Fruit fly (Drosophila melanogaster) whole organism, embryonic: Measurements from ENCODE around the gene Trf.

ENCODE experiments used
- Aef1 ChIP-seq: fragments of 200-800 bp; sonication (Bioruptor generic); IDR thresholded peaks from 3 replicates; pipeline ENCODE4 v1.3.6; 2022; ENCODE audit warnings: missing biosample characterization, missing genetic modification characterization
- Atf3 ChIP-seq: fragments of 200-800 bp; sonication (Bioruptor generic); optimal IDR thresholded peaks from 3 replicates; lab custom pipeline; 2016; ENCODE audit warnings: missing biosample characterization, missing genetic modification characterization
- C15 ChIP-seq: fragments of 200-800 bp; sonication (Bioruptor generic); IDR thresholded peaks from 3 replicates; pipeline ENCODE4 v1.3.6; 2022; ENCODE audit warnings: missing biosample characterization, missing genetic modification characterization
- CG10959 ChIP-seq: fragments of 200-800 bp; sonication (Bioruptor generic); IDR thresholded peaks from 2 replicates; pipeline ENCODE4 v1.3.6; 2022; ENCODE audit warnings: missing biosample characterization, missing genetic modification characterization
- CG15601 ChIP-seq: fragments of 200-800 bp; sonication (Bioruptor generic); optimal IDR thresholded peaks from 3 replicates; lab custom pipeline; 2019; ENCODE audit warnings: missing biosample characterization, mild to moderate bottlenecking, missing genetic modification characterization, moderate library complexity
- CG17829 ChIP-seq: fragments of 200-800 bp; optimal IDR thresholded peaks from 2 replicates; lab custom pipeline; 2019; ENCODE audit warnings: missing biosample characterization, mild to moderate bottlenecking, missing genetic modification characterization, moderate library complexity
- CG2116 ChIP-seq: fragments of 200-800 bp; sonication (Bioruptor generic); optimal IDR thresholded peaks from 3 replicates; lab custom pipeline; 2018; ENCODE audit warnings: missing biosample characterization, mild to moderate bottlenecking, missing genetic modification characterization
- CG2199 ChIP-seq: fragments of 200-800 bp; sonication (Bioruptor generic); IDR thresholded peaks from 3 replicates; pipeline ENCODE4 v1.3.6; 2022; ENCODE audit warnings: missing biosample characterization, missing genetic modification characterization
- CG2875 ChIP-seq: fragments of 200-800 bp; sonication (Bioruptor generic); optimal IDR thresholded peaks from 2 replicates; lab custom pipeline; 2017; ENCODE audit warnings: missing biosample characterization, mild to moderate bottlenecking, missing genetic modification characterization, missing genetic modification reagents
- CG34376 ChIP-seq: fragments of 200-800 bp; sonication (Bioruptor generic); optimal IDR thresholded peaks from 2 replicates; lab custom pipeline; 2018; ENCODE audit warnings: missing biosample characterization, mild to moderate bottlenecking, missing genetic modification characterization
- CG4854 ChIP-seq: fragments of 200-800 bp; sonication (Bioruptor generic); optimal IDR thresholded peaks from 2 replicates; lab custom pipeline; 2016; ENCODE audit warnings: missing biosample characterization, missing genetic modification characterization, inconsistent platforms
- CG5180 ChIP-seq: fragments of 200-800 bp; sonication (Bioruptor generic); optimal IDR thresholded peaks from 3 replicates; lab custom pipeline; 2017; ENCODE audit warnings: missing biosample characterization, missing genetic modification characterization, mild to moderate bottlenecking, moderate library complexity, missing genetic modification reagents
- CG6254 ChIP-seq: fragments of 200-800 bp; sonication (Bioruptor generic); optimal IDR thresholded peaks from 3 replicates; lab custom pipeline; 2017; ENCODE audit warnings: mild to moderate bottlenecking, missing biosample characterization, missing genetic modification reagents, missing genetic modification characterization
- CG7556 ChIP-seq: fragments of 200-800 bp; sonication (Bioruptor generic); optimal IDR thresholded peaks from 2 replicates; lab custom pipeline; 2017; ENCODE audit warnings: missing biosample characterization, mild to moderate bottlenecking, missing genetic modification characterization
- CG8359 ChIP-seq: fragments of 200-800 bp; sonication (Bioruptor generic); optimal IDR thresholded peaks from 2 replicates; lab custom pipeline; 2017; ENCODE audit warnings: missing biosample characterization, mild to moderate bottlenecking, missing genetic modification characterization, borderline replicate concordance
- CG9215 ChIP-seq: fragments of 200-800 bp; sonication (Bioruptor generic); IDR thresholded peaks from 2 replicates; pipeline ENCODE4 v1.3.6; 2022; ENCODE audit warnings: missing biosample characterization, missing genetic modification characterization
- CkIIα-i1 ChIP-seq: fragments of 200-800 bp; sonication (Bioruptor generic); IDR thresholded peaks from 2 replicates; pipeline ENCODE4 v1.3.6; 2022; ENCODE audit warnings: missing biosample characterization, missing genetic modification characterization
- Dfd ChIP-seq, 2 experiments: fragments of >200 bp; optimal IDR thresholded peaks; 2 replicates each; lab custom pipeline; 2017; ENCODE audit warnings: missing biosample characterization in 2 of 2, missing genetic modification characterization in 2 of 2
- Dip3 ChIP-seq: fragments of 200-800 bp; sonication (Bioruptor generic); optimal IDR thresholded peaks from 3 replicates; lab custom pipeline; 2016; ENCODE audit warnings: missing biosample characterization, missing genetic modification characterization
- Elba2 ChIP-seq: fragments of 200-800 bp; sonication (Bioruptor generic); optimal IDR thresholded peaks from 3 replicates; lab custom pipeline; 2016; ENCODE audit warnings: missing biosample characterization, missing genetic modification characterization
- HLH54F ChIP-seq: fragments of 200-800 bp; sonication (Bioruptor generic); optimal IDR thresholded peaks from 3 replicates; lab custom pipeline; 2016; ENCODE audit warnings: missing biosample characterization, missing genetic modification characterization
- Hey ChIP-seq: fragments of 200-800 bp; sonication (Bioruptor generic); optimal IDR thresholded peaks from 3 replicates; lab custom pipeline; 2018; ENCODE audit warnings: missing biosample characterization, mild to moderate bottlenecking, missing genetic modification characterization
- Hmr ChIP-seq: fragments of 200-800 bp; sonication (Bioruptor generic); optimal IDR thresholded peaks from 3 replicates; lab custom pipeline; 2017; ENCODE audit warnings: mild to moderate bottlenecking, missing biosample characterization, missing genetic modification reagents, missing genetic modification characterization
- NFAT ChIP-seq: fragments of 200-800 bp; sonication (Bioruptor generic); IDR thresholded peaks from 2 replicates; pipeline ENCODE4 v1.3.6; 2022; ENCODE audit warnings: missing biosample characterization, missing genetic modification characterization
- Opbp ChIP-seq: fragments of 200-800 bp; sonication (Bioruptor generic); IDR thresholded peaks from 3 replicates; pipeline ENCODE4 v1.3.6; 2022; ENCODE audit warnings: missing biosample characterization, missing genetic modification characterization; ENCODE audit not compliant: partially characterized antibody
- Poxn ChIP-seq: fragments of 200-800 bp; sonication (Bioruptor generic); IDR thresholded peaks from 2 replicates; pipeline ENCODE4 v1.3.6; 2022; ENCODE audit warnings: missing biosample characterization, missing genetic modification characterization
- Rx ChIP-seq: fragments of 200-800 bp; sonication (Bioruptor generic); IDR thresholded peaks from 2 replicates; pipeline ENCODE4 v1.3.6; 2022; ENCODE audit warnings: missing biosample characterization, missing genetic modification characterization
- Sry-δ ChIP-seq: fragments of 200-800 bp; sonication (Bioruptor generic); optimal IDR thresholded peaks from 2 replicates; lab custom pipeline; 2016; ENCODE audit warnings: missing biosample characterization, missing genetic modification characterization
- abd-A ChIP-seq: fragments of 200-800 bp; sonication (Bioruptor generic); optimal IDR thresholded peaks from 3 replicates; lab custom pipeline; 2019; ENCODE audit warnings: missing biosample characterization, mild to moderate bottlenecking, missing genetic modification characterization, moderate library complexity
- ase ChIP-seq: fragments of 200-800 bp; sonication (Bioruptor generic); IDR thresholded peaks from 3 replicates; pipeline ENCODE4 v1.3.6; 2022; ENCODE audit warnings: missing biosample characterization, missing genetic modification characterization
- ato ChIP-seq: fragments of 200-800 bp; sonication (Bioruptor generic); IDR thresholded peaks from 2 replicates; pipeline ENCODE4 v1.3.6; 2022; ENCODE audit warnings: missing biosample characterization, missing genetic modification characterization; ENCODE audit not compliant: partially characterized antibody
- bowl ChIP-seq: fragments of 200-800 bp; sonication (Bioruptor generic); IDR thresholded peaks from 2 replicates; pipeline ENCODE4 v1.3.6; 2022; ENCODE audit warnings: missing biosample characterization, missing genetic modification characterization
- caup ChIP-seq: fragments of 200-800 bp; sonication (Bioruptor generic); optimal IDR thresholded peaks from 3 replicates; lab custom pipeline; 2017; ENCODE audit warnings: missing biosample characterization, mild to moderate bottlenecking, missing genetic modification characterization, moderate library complexity; ENCODE audit not compliant: severe bottlenecking
- croc ChIP-seq: fragments of 200-800 bp; sonication (Bioruptor generic); conservative IDR thresholded peaks from 3 replicates; pipeline ENCODE4 v1.3.6; 2022; ENCODE audit warnings: missing biosample characterization, missing genetic modification characterization
- crp ChIP-seq, 2 experiments: fragments of 200-800 bp; sonication (Bioruptor generic); optimal IDR thresholded peaks; 2 replicates in 1 of 2; 3 replicates in 1 of 2; lab custom pipeline; 2017; ENCODE audit warnings: missing biosample characterization in 2 of 2, missing genetic modification characterization in 2 of 2, mild to moderate bottlenecking in 1 of 2, moderate library complexity in 1 of 2
- danr ChIP-seq: fragments of 200-800 bp; sonication (Bioruptor generic); IDR thresholded peaks from 2 replicates; pipeline ENCODE4 v1.3.6; 2022; ENCODE audit warnings: missing biosample characterization, missing genetic modification characterization
- dysf ChIP-seq: fragments of 200-800 bp; sonication (Bioruptor generic); IDR thresholded peaks from 3 replicates; pipeline ENCODE4 v1.3.6; 2022; ENCODE audit warnings: missing biosample characterization, missing genetic modification characterization
- gfzf ChIP-seq: fragments of 200-800 bp; sonication (Bioruptor generic); optimal IDR thresholded peaks from 2 replicates; lab custom pipeline; 2016; ENCODE audit warnings: missing biosample characterization, mild to moderate bottlenecking, missing genetic modification characterization, moderate library complexity
- gsb-n ChIP-seq: fragments of 200-800 bp; sonication (Bioruptor generic); optimal IDR thresholded peaks from 3 replicates; lab custom pipeline; 2018; ENCODE audit warnings: missing biosample characterization, mild to moderate bottlenecking, missing genetic modification characterization
- insv ChIP-seq, 2 experiments: fragments of 200-800 bp; sonication (Bioruptor generic); optimal IDR thresholded peaks; 3 replicates each; lab custom pipeline; 2016 to 2018; ENCODE audit warnings: missing biosample characterization in 2 of 2, missing genetic modification characterization in 2 of 2
- ken ChIP-seq: fragments of 200-800 bp; sonication (Bioruptor generic); IDR thresholded peaks from 3 replicates; pipeline ENCODE4 v1.3.6; 2022; ENCODE audit warnings: missing biosample characterization, missing genetic modification characterization
- mld ChIP-seq: fragments of 200-800 bp; sonication (Bioruptor generic); IDR thresholded peaks from 3 replicates; pipeline ENCODE4 v1.3.6; 2022; ENCODE audit warnings: missing biosample characterization, missing genetic modification characterization; ENCODE audit not compliant: partially characterized antibody
- nerfin-2 ChIP-seq: fragments of 200-800 bp; sonication (Bioruptor generic); IDR thresholded peaks from 2 replicates; pipeline ENCODE4 v1.3.6; 2022; ENCODE audit warnings: missing biosample characterization, missing genetic modification characterization; ENCODE audit not compliant: partially characterized antibody
- oc ChIP-seq: fragments of 200-800 bp; sonication (Bioruptor generic); optimal IDR thresholded peaks from 2 replicates; lab custom pipeline; 2018; ENCODE audit warnings: missing biosample characterization, mild to moderate bottlenecking, missing genetic modification characterization, moderate library complexity
- pnt ChIP-seq: fragments of 200-800 bp; sonication (Bioruptor generic); optimal IDR thresholded peaks from 3 replicates; lab custom pipeline; 2016; ENCODE audit warnings: missing biosample characterization, missing genetic modification characterization
- pum ChIP-seq: fragments of 200-800 bp; sonication (Bioruptor generic); optimal IDR thresholded peaks from 2 replicates; lab custom pipeline; 2016; ENCODE audit warnings: missing biosample characterization, missing genetic modification characterization
- rib ChIP-seq: fragments of 200-800 bp; sonication (Bioruptor generic); IDR thresholded peaks from 2 replicates; pipeline ENCODE4 v1.3.6; 2022; ENCODE audit warnings: missing biosample characterization, missing genetic modification characterization
- sisA ChIP-seq: fragments of 200-800 bp; sonication (Bioruptor generic); IDR thresholded peaks from 2 replicates; pipeline ENCODE4 v1.3.6; 2022; ENCODE audit warnings: missing biosample characterization, missing genetic modification characterization
- sr ChIP-seq: fragments of 200-800 bp; sonication (Bioruptor generic); IDR thresholded peaks from 3 replicates; pipeline ENCODE4 v1.3.6; 2022; ENCODE audit warnings: missing biosample characterization, missing genetic modification characterization

Gene Trf

dm6 chr2L:8100489-8101352, 28.0 kb downstream of the Trf start (continued):
- TF ChIP-seq Aef1 (GFP tag; lab: Robert Waterston, UW) (no peak), CG10959 (GFP tag; lab: Robert Waterston, UW) (no peak), CG2199 (no peak), insv (GFP tag; optimal IDR thresholded peaks at IDR 0.05; lab: Kevin White, UChicago) (no peak), Hey (tag; lab: Kevin White, UChicago) (peak; percentile 44), ken (no peak), CG2875 (GFP tag; lab: Kevin White, UChicago) (no peak), Dfd (GFP tag; optimal IDR thresholded peaks at IDR 0.05; lab: Kevin White, UChicago) (no peak), pnt (GFP tag; lab: Kevin White, UChicago) (no peak), sisA (GFP tag; lab: Robert Waterston, UW) (no peak), HLH54F (GFP tag; lab: Kevin White, UChicago) (no peak), ato (GFP tag; lab: Robert Waterston, UW) (no peak), oc (tag; lab: Kevin White, UChicago) (no peak), nerfin-2 (no peak), CG7556 (GFP tag; lab: Kevin White, UChicago) (peak; percentile 12), CG15601 (peak; percentile 31), Hmr (GFP tag; lab: Kevin White, UChicago) (peak; percentile 26), sr (GFP tag; lab: Robert Waterston, UW) (no peak), Dip3 (GFP tag; lab: Kevin White, UChicago) (no peak), abd-A (tag; lab: Kevin White, UChicago) (no peak), bowl (GFP tag; lab: Robert Waterston, UW) (no peak), Poxn (GFP tag; lab: Robert Waterston, UW) (no peak), caup (peak; percentile 63), crp (GFP tag; optimal IDR thresholded peaks at IDR 0.05; lab: Kevin White, UChicago) (no peak), Atf3 (GFP tag; lab: Kevin White, UChicago) (no peak), CG34376 (GFP tag; lab: Kevin White, UChicago) (peak; percentile 97), croc (GFP tag; lab: Robert Waterston, UW) (no peak), ase (GFP tag; lab: Robert Waterston, UW) (no peak), CG17829 (no peak), Rx (GFP tag; lab: Robert Waterston, UW) (no peak), NFAT (GFP tag; lab: Robert Waterston, UW) (no peak), Opbp (GFP tag; lab: Robert Waterston, UW) (no peak), C15 (GFP tag; lab: Robert Waterston, UW) (no peak), CG2116 (GFP tag; lab: Kevin White, UChicago) (no peak), CkIIα-i1 (GFP tag; lab: Robert Waterston, UW) (no peak), gfzf (GFP tag; lab: Kevin White, UChicago) (no peak), Sry-δ (GFP tag; lab: Kevin White, UChicago) (no peak), mld (GFP tag; lab: Robert Waterston, UW) (no peak), danr (GFP tag; lab: Robert Waterston, UW) (no peak), CG5180 (GFP tag; lab: Kevin White, UChicago) (no peak), CG4854 (GFP tag; lab: Kevin White, UChicago) (no peak), pum (no peak), rib (GFP tag; lab: Robert Waterston, UW) (no peak), CG6254 (GFP tag; lab: Kevin White, UChicago) (peak; percentile 23), dysf (GFP tag; lab: Robert Waterston, UW) (peak; percentile 37; the same call in 1 of the 3 replicates), CG9215 (GFP tag; lab: Robert Waterston, UW) (no peak), CG8359 (GFP tag; lab: Kevin White, UChicago) (no peak), gsb-n (no peak), Elba2 (GFP tag; lab: Kevin White, UChicago) (no peak)
